Fruit fly (Drosophila melanogaster) whole organism, embryonic: Measurements from ENCODE around the gene Gga.
A peak's percentile ranks its signal among the peaks of the same experiment; 100 is the strongest.

Experiments
- B-H1 ChIP-seq: fragments of 200-800 bp; sonication (Bioruptor generic); IDR thresholded peaks from 3 replicates; pipeline ENCODE4 v1.3.6; 2022; ENCODE audit warnings: missing biosample characterization, missing genetic modification characterization
- CG14860 ChIP-seq: fragments of 200-800 bp; sonication (Bioruptor generic); IDR thresholded peaks from 3 replicates; pipeline ENCODE4 v1.3.6; 2022; ENCODE audit warnings: missing biosample characterization, missing genetic modification characterization; ENCODE audit not compliant: partially characterized antibody
- CG17568 ChIP-seq: fragments of 200-800 bp; sonication (Bioruptor generic); optimal IDR thresholded peaks from 2 replicates; lab custom pipeline; 2018; ENCODE audit warnings: missing biosample characterization, mild to moderate bottlenecking, missing genetic modification characterization, moderate library complexity
- CG7271 ChIP-seq: fragments of 200-800 bp; sonication (Bioruptor generic); optimal IDR thresholded peaks from 2 replicates; lab custom pipeline; 2018; ENCODE audit warnings: missing biosample characterization, mild to moderate bottlenecking, missing genetic modification characterization, moderate library complexity
- HLH54F ChIP-seq: fragments of 200-800 bp; sonication (Bioruptor generic); optimal IDR thresholded peaks from 3 replicates; lab custom pipeline; 2016; ENCODE audit warnings: missing biosample characterization, missing genetic modification characterization
- lmd ChIP-seq: fragments of 200-800 bp; sonication (Bioruptor generic); IDR thresholded peaks from 2 replicates; pipeline ENCODE4 v1.3.6; 2022; ENCODE audit warnings: missing biosample characterization, missing genetic modification characterization

- no peak for TF ChIP-seq HLH54F (GFP tag; lab: Kevin White, UChicago)
- no peak for TF ChIP-seq CG14860
- TF ChIP-seq CG17568 (GFP tag; lab: Kevin White, UChicago): no peak
- no peak for TF ChIP-seq CG7271 (tag; lab: Kevin White, UChicago)
- 0 out of 2 replicates have a peak, but pooled peaks have one; percentile 15 for TF ChIP-seq lmd
- no peak for TF ChIP-seq B-H1 (GFP tag; lab: Robert Waterston, UW)
Measured at dm6 chrX:9615471-9615870, 14.6 kb downstream of the Gga start.
